Fruit fly (Drosophila melanogaster) whole organism, embryonic: Measurements from ENCODE around the gene yrt.

Source experiments
- C15 ChIP-seq: fragments of 200-800 bp; sonication (Bioruptor generic); IDR thresholded peaks from 3 replicates; pipeline ENCODE4 v1.3.6; 2022; ENCODE audit warnings: missing biosample characterization, missing genetic modification characterization
- CG11560 ChIP-seq: fragments of 200-800 bp; sonication (Bioruptor generic); IDR thresholded peaks from 3 replicates; pipeline ENCODE4 v1.3.6; 2022; ENCODE audit warnings: missing biosample characterization, missing genetic modification characterization
- CG11695 ChIP-seq: fragments of 200-800 bp; sonication (Bioruptor generic); IDR thresholded peaks from 3 replicates; pipeline ENCODE4 v1.3.6; 2022; ENCODE audit warnings: missing biosample characterization, missing genetic modification characterization
- CG14710 ChIP-seq: fragments of 200-800 bp; sonication (Bioruptor generic); optimal IDR thresholded peaks from 3 replicates; lab custom pipeline; 2019; ENCODE audit warnings: missing biosample characterization, mild to moderate bottlenecking, missing genetic modification characterization, moderate library complexity
- CG16813 ChIP-seq: fragments of 200-800 bp; sonication (Bioruptor generic); IDR thresholded peaks from 3 replicates; pipeline ENCODE4 v1.3.6; 2022; ENCODE audit warnings: missing biosample characterization, missing genetic modification characterization; ENCODE audit not compliant: partially characterized antibody
- CG16815 ChIP-seq: fragments of 200-800 bp; sonication (Bioruptor generic); optimal IDR thresholded peaks from 3 replicates; lab custom pipeline; 2017; ENCODE audit warnings: missing biosample characterization, mild to moderate bottlenecking, missing genetic modification characterization
- CG18011 ChIP-seq: fragments of 200-800 bp; sonication (Bioruptor generic); optimal IDR thresholded peaks from 2 replicates; lab custom pipeline; 2017; ENCODE audit warnings: missing biosample characterization, missing genetic modification characterization, mild to moderate bottlenecking, moderate library complexity, missing genotype
- CG18619 ChIP-seq: fragments of 200-800 bp; sonication (Bioruptor generic); optimal IDR thresholded peaks from 3 replicates; lab custom pipeline; 2017; ENCODE audit warnings: missing biosample characterization, mild to moderate bottlenecking, missing genetic modification characterization
- CG31441 ChIP-seq: fragments of 200-800 bp; sonication (Bioruptor generic); IDR thresholded peaks from 2 replicates; pipeline ENCODE4 v1.3.6; 2022; ENCODE audit warnings: missing biosample characterization, missing genetic modification characterization
- CG33213 ChIP-seq: fragments of 200-800 bp; sonication (Bioruptor generic); optimal IDR thresholded peaks from 3 replicates; lab custom pipeline; 2016; ENCODE audit warnings: missing biosample characterization, missing genetic modification characterization
- CG3838 ChIP-seq: fragments of 200-800 bp; sonication (Bioruptor generic); optimal IDR thresholded peaks from 3 replicates; lab custom pipeline; 2016; ENCODE audit warnings: missing biosample characterization, missing genetic modification characterization
- CG3847 ChIP-seq: fragments of 200-800 bp; sonication (Bioruptor generic); IDR thresholded peaks from 2 replicates; pipeline ENCODE4 v1.3.6; 2022; ENCODE audit warnings: missing biosample characterization, missing genetic modification characterization
- CG4282 ChIP-seq: fragments of 200-800 bp; sonication (Bioruptor generic); optimal IDR thresholded peaks from 2 replicates; lab custom pipeline; 2016; ENCODE audit warnings: missing biosample characterization, missing genetic modification characterization
- CG4328 ChIP-seq: fragments of 200-800 bp; sonication (Bioruptor generic); optimal IDR thresholded peaks from 3 replicates; lab custom pipeline; 2017; ENCODE audit warnings: missing biosample characterization, missing genetic modification reagents, missing genetic modification characterization
- CG4424 ChIP-seq: fragments of 200-800 bp; sonication (Bioruptor generic); optimal IDR thresholded peaks from 3 replicates; lab custom pipeline; 2016; ENCODE audit warnings: missing biosample characterization, missing genetic modification characterization
- CG6272 ChIP-seq: fragments of 200-800 bp; sonication (Bioruptor generic); IDR thresholded peaks from 2 replicates; pipeline ENCODE4 v1.3.6; 2022; ENCODE audit warnings: missing biosample characterization, missing genetic modification characterization
- CG7963 ChIP-seq: fragments of 200-800 bp; sonication (Bioruptor generic); IDR thresholded peaks from 3 replicates; pipeline ENCODE4 v1.3.6; 2022; ENCODE audit warnings: missing biosample characterization, missing genetic modification characterization; ENCODE audit not compliant: partially characterized antibody
- CG9727 ChIP-seq: fragments of 200-800 bp; sonication (Bioruptor generic); optimal IDR thresholded peaks from 3 replicates; lab custom pipeline; 2017; ENCODE audit warnings: missing biosample characterization, mild to moderate bottlenecking, missing genetic modification characterization
- CG9932 ChIP-seq: fragments of 200-800 bp; sonication (Bioruptor generic); IDR thresholded peaks from 2 replicates; pipeline ENCODE4 v1.3.6; 2022; ENCODE audit warnings: missing biosample characterization, missing genetic modification characterization
- CHES-1-like ChIP-seq: fragments of 200-800 bp; sonication (Bioruptor generic); optimal IDR thresholded peaks from 2 replicates; lab custom pipeline; 2016; ENCODE audit warnings: missing biosample characterization, missing genetic modification characterization
- Dbx ChIP-seq: fragments of 200-800 bp; sonication (Bioruptor generic); IDR thresholded peaks from 3 replicates; pipeline ENCODE4 v1.3.6; 2022; ENCODE audit warnings: missing biosample characterization, missing genetic modification characterization
- Deaf1 ChIP-seq: fragments of 200-800 bp; optimal IDR thresholded peaks from 3 replicates; lab custom pipeline; 2019; ENCODE audit warnings: missing biosample characterization, mild to moderate bottlenecking, missing genetic modification characterization, moderate library complexity
- Eip74EF ChIP-seq, 2 experiments: fragments of 200-800 bp in 1 of 2; fragments of >200 bp in 1 of 2; sonication (Bioruptor generic) in 1 of 2; optimal IDR thresholded peaks; 2 replicates each; lab custom pipeline; 2017 to 2019; ENCODE audit warnings: missing biosample characterization in 2 of 2, missing genetic modification characterization in 2 of 2, mild to moderate bottlenecking in 1 of 2, moderate library complexity in 1 of 2
- Fer2 ChIP-seq: fragments of 200-800 bp; sonication (Bioruptor generic); optimal IDR thresholded peaks from 2 replicates; lab custom pipeline; 2018; ENCODE audit warnings: missing biosample characterization, mild to moderate bottlenecking, missing genetic modification characterization, moderate library complexity
- H15 ChIP-seq: fragments of 200-800 bp; sonication (Bioruptor generic); IDR thresholded peaks from 3 replicates; pipeline ENCODE4 v1.3.6; 2022; ENCODE audit warnings: missing biosample characterization, missing genetic modification characterization
- HHEX ChIP-seq: fragments of 200-800 bp; sonication (Bioruptor generic); optimal IDR thresholded peaks from 3 replicates; lab custom pipeline; 2017; ENCODE audit warnings: missing biosample characterization, mild to moderate bottlenecking, missing genetic modification characterization, missing genetic modification reagents
- HLH4C ChIP-seq: fragments of 200-800 bp; sonication (Bioruptor generic); IDR thresholded peaks from 3 replicates; pipeline ENCODE4 v1.3.6; 2022; ENCODE audit warnings: missing biosample characterization, missing genetic modification characterization; ENCODE audit not compliant: partially characterized antibody
- Hmx ChIP-seq: fragments of 200-800 bp; sonication (Bioruptor generic); optimal IDR thresholded peaks from 2 replicates; lab custom pipeline; 2016; ENCODE audit warnings: missing biosample characterization, missing genetic modification characterization
- Hr51 ChIP-seq, 2 experiments: fragments of 200-800 bp; sonication (Bioruptor generic); optimal IDR thresholded peaks; 2 replicates in 1 of 2; 3 replicates in 1 of 2; lab custom pipeline; 2016 to 2018; ENCODE audit warnings: missing biosample characterization in 2 of 2, missing genetic modification characterization in 2 of 2, mild to moderate bottlenecking in 1 of 2, moderate library complexity in 1 of 2
- NC2α ChIP-seq: fragments of 200-800 bp; sonication (Bioruptor generic); optimal IDR thresholded peaks from 2 replicates; lab custom pipeline; 2016; ENCODE audit warnings: missing biosample characterization, missing genetic modification characterization
- PHDP ChIP-seq: fragments of 200-800 bp; sonication (Bioruptor generic); optimal IDR thresholded peaks from 3 replicates; lab custom pipeline; 2018; ENCODE audit warnings: missing biosample characterization, mild to moderate bottlenecking, missing genetic modification characterization, moderate library complexity
- Sin3A ChIP-seq: fragments of >200 bp; optimal IDR thresholded peaks from 2 replicates; lab custom pipeline; 2018
- Tbp ChIP-seq: fragments of >200 bp; optimal IDR thresholded peaks from 2 replicates; lab custom pipeline; 2018; ENCODE audit warnings: missing biosample characterization, missing genetic modification characterization
- Xrp1 ChIP-seq: fragments of 200-800 bp; sonication (Bioruptor generic); IDR thresholded peaks from 2 replicates; pipeline ENCODE4 v1.3.6; 2022; ENCODE audit warnings: missing biosample characterization, missing genetic modification characterization
- ac ChIP-seq: fragments of 200-800 bp; sonication (Bioruptor generic); optimal IDR thresholded peaks from 3 replicates; lab custom pipeline; 2017; ENCODE audit warnings: missing biosample characterization, mild to moderate bottlenecking, missing genetic modification characterization
- br ChIP-seq: fragments of >200 bp; optimal IDR thresholded peaks from 2 replicates; lab custom pipeline; 2017
- cg ChIP-seq: fragments of 200-800 bp; sonication (Bioruptor generic); optimal IDR thresholded peaks from 3 replicates; lab custom pipeline; 2019; ENCODE audit warnings: missing biosample characterization, mild to moderate bottlenecking, missing genetic modification characterization, moderate library complexity
- chinmo ChIP-seq: fragments of 200-800 bp; sonication (Bioruptor generic); IDR thresholded peaks from 4 replicates; pipeline ENCODE4 v1.3.6; 2022; ENCODE audit warnings: missing biosample characterization, missing genetic modification characterization; ENCODE audit not compliant: partially characterized antibody
- dan ChIP-seq: fragments of 200-800 bp; sonication (Bioruptor generic); IDR thresholded peaks from 2 replicates; pipeline ENCODE4 v1.3.6; 2022; ENCODE audit warnings: missing biosample characterization, missing genetic modification characterization
- esg ChIP-seq: fragments of 200-800 bp; sonication (Bioruptor generic); conservative IDR thresholded peaks from 2 replicates; pipeline ENCODE4 v1.3.6; 2022; ENCODE audit warnings: missing biosample characterization, missing genetic modification characterization
- fd64A ChIP-seq: fragments of 200-800 bp; sonication (Bioruptor generic); optimal IDR thresholded peaks from 3 replicates; lab custom pipeline; 2018; ENCODE audit warnings: missing biosample characterization, mild to moderate bottlenecking, missing genetic modification characterization
- fru ChIP-seq: fragments of >200 bp; optimal IDR thresholded peaks from 2 replicates; lab custom pipeline; 2017
- fu2 ChIP-seq: fragments of 200-800 bp; sonication (Bioruptor generic); optimal IDR thresholded peaks from 2 replicates; lab custom pipeline; 2016; ENCODE audit warnings: missing biosample characterization, missing genetic modification characterization
- gce ChIP-seq: fragments of 200-800 bp; sonication (Bioruptor generic); IDR thresholded peaks from 3 replicates; pipeline ENCODE4 v1.3.6; 2022; ENCODE audit warnings: missing biosample characterization, missing genetic modification characterization
- gcm ChIP-seq: fragments of 200-800 bp; sonication (Bioruptor generic); optimal IDR thresholded peaks from 2 replicates; lab custom pipeline; 2019; ENCODE audit warnings: missing biosample characterization, mild to moderate bottlenecking, missing genetic modification characterization, moderate library complexity
- ind ChIP-seq: fragments of 200-800 bp; sonication (Bioruptor generic); optimal IDR thresholded peaks from 3 replicates; lab custom pipeline; 2016; ENCODE audit warnings: missing biosample characterization, missing genetic modification characterization
- jumu ChIP-seq: fragments of 200-800 bp; sonication (Bioruptor generic); optimal IDR thresholded peaks from 3 replicates; lab custom pipeline; 2016; ENCODE audit warnings: missing biosample characterization, missing genetic modification characterization
- kay ChIP-seq: fragments of 200-800 bp; sonication (Bioruptor generic); optimal IDR thresholded peaks from 2 replicates; lab custom pipeline; 2016; ENCODE audit warnings: missing biosample characterization, missing genetic modification characterization
- ssp ChIP-seq: fragments of 200-800 bp; sonication (Bioruptor generic); IDR thresholded peaks from 2 replicates; pipeline ENCODE4 v1.3.6; 2022; ENCODE audit warnings: missing biosample characterization, missing genetic modification characterization
- stwl ChIP-seq: fragments of 200-800 bp; sonication (Bioruptor generic); optimal IDR thresholded peaks from 3 replicates; lab custom pipeline; 2018; ENCODE audit warnings: missing biosample characterization, mild to moderate bottlenecking, missing genetic modification characterization, moderate library complexity
- trem ChIP-seq: fragments of 200-800 bp; optimal IDR thresholded peaks from 3 replicates; lab custom pipeline; 2019; ENCODE audit warnings: missing biosample characterization, mild to moderate bottlenecking, missing genetic modification characterization, moderate library complexity
- zf30C ChIP-seq: fragments of 200-800 bp; sonication (Bioruptor generic); optimal IDR thresholded peaks from 3 replicates; lab custom pipeline; 2018; ENCODE audit warnings: missing biosample characterization, mild to moderate bottlenecking, missing genetic modification characterization

The yrt gene

dm6 chr3R:13403032-13403459, 31.7 kb downstream of the yrt start, which contains the start of gene Dpm3 (continued):
- TF ChIP-seq CG18011 (peak; percentile 100), gce (GFP tag; lab: Robert Waterston, UW) (no peak), CG4424 (GFP tag; lab: Kevin White, UChicago) (no peak), fd64A (GFP tag; lab: Kevin White, UChicago) (no peak), kay (GFP tag; lab: Kevin White, UChicago) (peak; percentile 50), ac (GFP tag; lab: Kevin White, UChicago) (no peak), CHES-1-like (GFP tag; lab: Kevin White, UChicago) (peak; percentile 68), ind (GFP tag; lab: Kevin White, UChicago) (peak; percentile 4), stwl (peak; percentile 96), chinmo (0 out of 4 replicates have a peak, but pooled peaks have one; percentile 76), CG16815 (GFP tag; lab: Kevin White, UChicago) (no peak), CG3847 (GFP tag; lab: Robert Waterston, UW) (peak; percentile 86), Dbx (GFP tag; lab: Robert Waterston, UW) (0 out of 3 replicates have a peak, but pooled peaks have one; percentile 38), dan (GFP tag; lab: Robert Waterston, UW) (no peak), Eip74EF (GFP tag; optimal IDR thresholded peaks at IDR 0.05; lab: Kevin White, UChicago) (no peak), fru (lab: Kevin White, UChicago) (no peak), CG33213 (GFP tag; lab: Kevin White, UChicago) (peak; percentile 76), CG18619 (no peak), ssp (GFP tag; lab: Robert Waterston, UW) (no peak), zf30C (GFP tag; lab: Kevin White, UChicago) (no peak), CG14710 (peak; percentile 72), HLH4C (peak; percentile 92), br (lab: Kevin White, UChicago) (no peak), CG9727 (GFP tag; lab: Kevin White, UChicago) (peak; percentile 16), HHEX (GFP tag; lab: Kevin White, UChicago) (no peak), Deaf1 (tag; lab: Kevin White, UChicago) (no peak), Xrp1 (no peak), CG3838 (no peak), Tbp (GFP tag; lab: Kevin White, UChicago) (no peak), C15 (GFP tag; lab: Robert Waterston, UW) (no peak), NC2α (GFP tag; lab: Kevin White, UChicago) (no peak), esg (GFP tag; lab: Robert Waterston, UW) (no peak), CG4328 (GFP tag; lab: Kevin White, UChicago) (no peak), Hr51 (GFP tag; optimal IDR thresholded peaks at IDR 0.05; lab: Kevin White, UChicago) (peak in 1 of 2 experiments; percentile 45), trem (tag; lab: Kevin White, UChicago) (peak; percentile 82), PHDP (tag; lab: Kevin White, UChicago) (peak; percentile 17), CG6272 (no peak), jumu (peak; percentile 6), CG7963 (peak; percentile 73; the same call in 2 of the 3 replicates), CG11695 (no peak), H15 (GFP tag; lab: Robert Waterston, UW) (no peak), CG16813 (GFP tag; lab: Robert Waterston, UW) (peak; percentile 89), gcm (GFP tag; lab: Kevin White, UChicago) (no peak), CG4282 (peak; percentile 6), CG31441 (GFP tag; lab: Robert Waterston, UW) (no peak), Sin3A (lab: Kevin White, UChicago) (peak; percentile 88), CG11560 (tag; lab: Robert Waterston, UW) (peak; percentile 58; the same call in 1 of the 3 replicates), Hmx (GFP tag; lab: Kevin White, UChicago) (no peak), Fer2 (tag; lab: Kevin White, UChicago) (no peak), cg (GFP tag; lab: Kevin White, UChicago) (no peak), fu2 (GFP tag; lab: Kevin White, UChicago) (peak; percentile 10), CG9932 (GFP tag; lab: Robert Waterston, UW) (peak; percentile 68)
